Fruit fly (Drosophila melanogaster) whole organism, embryonic: ENCODE measurements around the gene Sf3b3.
A peak's percentile ranks its signal among the peaks of the same experiment; 100 is the strongest.

Source experiments
- ATbp ChIP-seq: fragments of 200-800 bp; sonication (Bioruptor generic); optimal IDR thresholded peaks from 2 replicates; lab custom pipeline; 2017; ENCODE audit warnings: missing biosample characterization, mild to moderate bottlenecking, missing genetic modification characterization, missing genetic modification reagents
- Ada2b ChIP-seq: fragments of 200-800 bp; sonication (Bioruptor generic); IDR thresholded peaks from 2 replicates; pipeline ENCODE4 v1.3.6; 2022; ENCODE audit warnings: missing biosample characterization, missing genetic modification characterization
- Awh ChIP-seq: fragments of 200-800 bp; sonication (Bioruptor generic); IDR thresholded peaks from 2 replicates; pipeline ENCODE4, ENCODE4 v1.3.6; 2022; ENCODE audit warnings: missing biosample characterization, missing genetic modification characterization
- CG11504 ChIP-seq: fragments of 200-800 bp; sonication (Bioruptor generic); optimal IDR thresholded peaks from 3 replicates; lab custom pipeline; 2019; ENCODE audit warnings: missing biosample characterization, mild to moderate bottlenecking, missing genetic modification characterization, moderate library complexity
- CG14441 ChIP-seq: fragments of 200-800 bp; sonication (Bioruptor generic); IDR thresholded peaks from 2 replicates; pipeline ENCODE4 v1.3.6; 2022; ENCODE audit warnings: missing biosample characterization, missing genetic modification characterization
- CG1603 ChIP-seq: fragments of 200-800 bp; sonication (Bioruptor generic); optimal IDR thresholded peaks from 2 replicates; lab custom pipeline; 2019; ENCODE audit warnings: missing biosample characterization, mild to moderate bottlenecking, missing genetic modification characterization, moderate library complexity
- CG17359 ChIP-seq: fragments of 200-800 bp; sonication (Bioruptor generic); optimal IDR thresholded peaks from 3 replicates; lab custom pipeline; 2018; ENCODE audit warnings: missing biosample characterization, mild to moderate bottlenecking, missing genetic modification characterization, moderate library complexity
- CG17568 ChIP-seq: fragments of 200-800 bp; sonication (Bioruptor generic); optimal IDR thresholded peaks from 2 replicates; lab custom pipeline; 2018; ENCODE audit warnings: missing biosample characterization, mild to moderate bottlenecking, missing genetic modification characterization, moderate library complexity
- CG17829 ChIP-seq: fragments of 200-800 bp; optimal IDR thresholded peaks from 2 replicates; lab custom pipeline; 2019; ENCODE audit warnings: missing biosample characterization, mild to moderate bottlenecking, missing genetic modification characterization, moderate library complexity
- CG30403 ChIP-seq: fragments of 200-800 bp; sonication (Bioruptor generic); optimal IDR thresholded peaks from 3 replicates; lab custom pipeline; 2016; ENCODE audit warnings: missing biosample characterization, missing genetic modification characterization
- CG33557 ChIP-seq: fragments of 200-800 bp; sonication (Bioruptor generic); optimal IDR thresholded peaks from 2 replicates; lab custom pipeline; 2019; ENCODE audit warnings: missing biosample characterization, mild to moderate bottlenecking, missing genetic modification characterization, moderate library complexity
- CG42726 ChIP-seq: fragments of 200-800 bp; sonication (Bioruptor generic); IDR thresholded peaks from 2 replicates; pipeline ENCODE4 v1.3.6; 2022; ENCODE audit warnings: missing biosample characterization, missing genetic modification characterization; ENCODE audit not compliant: partially characterized antibody
- CG4282 ChIP-seq: fragments of 200-800 bp; sonication (Bioruptor generic); optimal IDR thresholded peaks from 2 replicates; lab custom pipeline; 2016; ENCODE audit warnings: missing biosample characterization, missing genetic modification characterization
- CG4360 ChIP-seq: fragments of 200-800 bp; sonication (Bioruptor generic); IDR thresholded peaks from 2 replicates; pipeline ENCODE4 v1.3.6; 2022; ENCODE audit warnings: missing biosample characterization, missing genetic modification characterization
- CG6272 ChIP-seq: fragments of 200-800 bp; sonication (Bioruptor generic); IDR thresholded peaks from 2 replicates; pipeline ENCODE4 v1.3.6; 2022; ENCODE audit warnings: missing biosample characterization, missing genetic modification characterization
- CG6689 ChIP-seq: fragments of 200-800 bp; sonication (Bioruptor generic); IDR thresholded peaks from 2 replicates; pipeline ENCODE4 v1.3.6; 2022; ENCODE audit warnings: missing biosample characterization, missing genetic modification characterization
- CG8388 ChIP-seq: fragments of 200-800 bp; sonication (Bioruptor generic); optimal IDR thresholded peaks from 2 replicates; lab custom pipeline; 2019; ENCODE audit warnings: missing biosample characterization, mild to moderate bottlenecking, missing genetic modification characterization, moderate library complexity
- CG8478 ChIP-seq: fragments of >200 bp; optimal IDR thresholded peaks from 2 replicates; lab custom pipeline; 2018
- Drgx ChIP-seq: fragments of 200-800 bp; sonication (Bioruptor generic); IDR thresholded peaks from 2 replicates; pipeline ENCODE4 v1.3.6; 2022; ENCODE audit warnings: missing biosample characterization, missing genetic modification characterization
- ERR ChIP-seq: fragments of 200-800 bp; sonication (Bioruptor generic); optimal IDR thresholded peaks from 2 replicates; lab custom pipeline; 2016; ENCODE audit warnings: missing biosample characterization, missing genetic modification characterization
- Fer3 ChIP-seq: fragments of 200-800 bp; sonication (Bioruptor generic); optimal IDR thresholded peaks from 2 replicates; lab custom pipeline; 2018; ENCODE audit warnings: missing biosample characterization, mild to moderate bottlenecking, missing genetic modification characterization, moderate library complexity
- HLH4C ChIP-seq: fragments of 200-800 bp; sonication (Bioruptor generic); IDR thresholded peaks from 3 replicates; pipeline ENCODE4 v1.3.6; 2022; ENCODE audit warnings: missing biosample characterization, missing genetic modification characterization; ENCODE audit not compliant: partially characterized antibody
- Kr ChIP-seq: fragments of 200-800 bp; sonication (Bioruptor generic); optimal IDR thresholded peaks from 2 replicates; lab custom pipeline; 2017; ENCODE audit warnings: missing biosample characterization, mild to moderate bottlenecking, missing genetic modification characterization
- Med ChIP-seq: fragments of 200-800 bp; sonication (Bioruptor generic); peaks from one replicate; lab custom pipeline; 2016; ENCODE audit warnings: missing biosample characterization, missing genetic modification characterization, mild to moderate bottlenecking, inconsistent platforms, moderate library complexity
- Meics ChIP-seq: fragments of 200-800 bp; sonication (Bioruptor generic); optimal IDR thresholded peaks from 2 replicates; lab custom pipeline; 2017; ENCODE audit warnings: missing biosample characterization, mild to moderate bottlenecking, missing genetic modification characterization
- Oli ChIP-seq: fragments of 200-800 bp; sonication (Bioruptor generic); optimal IDR thresholded peaks from 2 replicates; lab custom pipeline; 2018; ENCODE audit warnings: missing biosample characterization, mild to moderate bottlenecking, missing genetic modification characterization, moderate library complexity
- Scr ChIP-seq: fragments of 200-800 bp; sonication (Bioruptor generic); IDR thresholded peaks from 2 replicates; pipeline ENCODE4 v1.3.6; 2022; ENCODE audit warnings: missing biosample characterization, missing genetic modification characterization; ENCODE audit not compliant: partially characterized antibody
- Sox102F ChIP-seq: fragments of 200-800 bp; sonication (Bioruptor generic); optimal IDR thresholded peaks from 2 replicates; lab custom pipeline; 2018; ENCODE audit warnings: missing biosample characterization, mild to moderate bottlenecking, missing genetic modification characterization, moderate library complexity
- Ssrp ChIP-seq: fragments of 200-800 bp; sonication (Bioruptor generic); optimal IDR thresholded peaks from 2 replicates; lab custom pipeline; 2018; ENCODE audit warnings: missing biosample characterization, mild to moderate bottlenecking, missing genetic modification characterization, moderate library complexity
- ac ChIP-seq: fragments of 200-800 bp; sonication (Bioruptor generic); optimal IDR thresholded peaks from 3 replicates; lab custom pipeline; 2017; ENCODE audit warnings: missing biosample characterization, mild to moderate bottlenecking, missing genetic modification characterization
- ara ChIP-seq: fragments of 200-800 bp; sonication (Bioruptor generic); IDR thresholded peaks from 2 replicates; pipeline ENCODE4 v1.3.6; 2022; ENCODE audit warnings: missing biosample characterization, missing genetic modification characterization
- bowl ChIP-seq: fragments of 200-800 bp; sonication (Bioruptor generic); IDR thresholded peaks from 2 replicates; pipeline ENCODE4 v1.3.6; 2022; ENCODE audit warnings: missing biosample characterization, missing genetic modification characterization
- bsh ChIP-seq, 2 experiments: fragments of 200-800 bp; sonication (Bioruptor generic); optimal IDR thresholded peaks; 2 replicates each; lab custom pipeline; 2017 to 2018; ENCODE audit warnings: mild to moderate bottlenecking in 2 of 2, missing biosample characterization in 2 of 2, missing genetic modification characterization in 2 of 2, moderate library complexity in 1 of 2
- cg ChIP-seq: fragments of 200-800 bp; sonication (Bioruptor generic); optimal IDR thresholded peaks from 3 replicates; lab custom pipeline; 2019; ENCODE audit warnings: missing biosample characterization, mild to moderate bottlenecking, missing genetic modification characterization, moderate library complexity
- disco-r ChIP-seq: fragments of 200-800 bp; sonication (Bioruptor generic); optimal IDR thresholded peaks from 2 replicates; lab custom pipeline; 2016; ENCODE audit warnings: missing biosample characterization, missing genetic modification characterization
- dmrt99B ChIP-seq: fragments of 200-800 bp; sonication (Bioruptor generic); optimal IDR thresholded peaks from 2 replicates; lab custom pipeline; 2018; ENCODE audit warnings: missing biosample characterization, mild to moderate bottlenecking, missing genetic modification characterization, moderate library complexity
- ewg ChIP-seq: fragments of 200-800 bp; sonication (Bioruptor generic); optimal IDR thresholded peaks from 3 replicates; lab custom pipeline; 2017; ENCODE audit warnings: mild to moderate bottlenecking, missing biosample characterization, missing genetic modification reagents, missing genetic modification characterization
- fd96Cb ChIP-seq: fragments of 200-800 bp; sonication (Bioruptor generic); optimal IDR thresholded peaks from 2 replicates; lab custom pipeline; 2018; ENCODE audit warnings: missing biosample characterization, mild to moderate bottlenecking, missing genetic modification characterization, moderate library complexity
- gem ChIP-seq: fragments of 200-800 bp; sonication (Bioruptor generic); optimal IDR thresholded peaks from 2 replicates; lab custom pipeline; 2019; ENCODE audit warnings: missing biosample characterization, mild to moderate bottlenecking, missing genetic modification characterization, moderate library complexity
- gsb-n ChIP-seq: fragments of 200-800 bp; sonication (Bioruptor generic); optimal IDR thresholded peaks from 3 replicates; lab custom pipeline; 2018; ENCODE audit warnings: missing biosample characterization, mild to moderate bottlenecking, missing genetic modification characterization
- nmo ChIP-seq: fragments of 200-800 bp; sonication (Bioruptor generic); optimal IDR thresholded peaks from 2 replicates; lab custom pipeline; 2018; ENCODE audit warnings: missing biosample characterization, mild to moderate bottlenecking, missing genetic modification characterization, moderate library complexity
- sens ChIP-seq: fragments of 200-800 bp; sonication (Bioruptor generic); peaks from one replicate; lab custom pipeline; 2016; ENCODE audit warnings: missing biosample characterization, missing genetic modification characterization
- tna ChIP-seq: fragments of 200-800 bp; sonication (Bioruptor generic); IDR thresholded peaks from 2 replicates; pipeline ENCODE4 v1.3.6; 2022; ENCODE audit warnings: missing biosample characterization, missing genetic modification characterization; ENCODE audit not compliant: partially characterized antibody
- ttk ChIP-seq: fragments of 200-800 bp; sonication (Bioruptor generic); IDR thresholded peaks from 2 replicates; pipeline ENCODE4 v2.1.2; 2022; ENCODE audit warnings: missing biosample characterization, missing genetic modification characterization
- vvl ChIP-seq: fragments of 200-800 bp; sonication (Bioruptor generic); IDR thresholded peaks from 2 replicates; pipeline ENCODE4 v1.3.6; 2022; ENCODE audit warnings: missing biosample characterization, missing genetic modification characterization

The Sf3b3 gene

DNA sequence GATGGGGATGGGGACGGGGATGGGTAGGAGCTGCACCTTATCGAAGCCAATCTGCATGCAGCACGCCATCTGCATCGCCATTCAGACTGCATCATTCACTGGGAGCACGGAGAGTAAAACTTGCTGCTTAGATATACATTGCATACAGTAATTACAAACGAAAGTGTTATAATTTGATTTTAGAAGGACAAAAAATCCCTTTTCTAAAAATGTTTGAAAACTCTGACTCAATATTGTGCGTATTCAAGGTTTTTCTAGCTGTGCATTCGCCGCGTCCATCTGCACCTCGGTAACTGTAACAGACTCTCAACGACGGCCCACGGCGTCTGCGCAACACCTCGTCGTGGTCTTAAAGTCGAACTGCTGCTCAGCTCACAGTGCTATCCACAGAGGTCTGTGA is 45.5 kb downstream of the Sf3b3 start:
- TF ChIP-seq CG8478 (lab: Kevin White, UChicago) = no peak
- peak; percentile 22 for TF ChIP-seq ewg (GFP tag; lab: Kevin White, UChicago)
- TF ChIP-seq Med (GFP tag; lab: Kevin White, UChicago) = peak; percentile 7
- TF ChIP-seq nmo (GFP tag; lab: Kevin White, UChicago) = peak; percentile 10
- TF ChIP-seq CG11504 = peak; percentile 6
- TF ChIP-seq Kr = no peak
- no peak for TF ChIP-seq disco-r (GFP tag; lab: Kevin White, UChicago)
- TF ChIP-seq tna (GFP tag; lab: Robert Waterston, UW) = no peak
- TF ChIP-seq gsb-n = peak; percentile 8
- 0 out of 2 replicates have a peak, but pooled peaks have one; percentile 10 for TF ChIP-seq CG4360
- peak; percentile 29 for TF ChIP-seq gem (tag; lab: Kevin White, UChicago)
- peak; percentile 16 for TF ChIP-seq CG17359
- TF ChIP-seq bsh (GFP tag; optimal IDR thresholded peaks at IDR 0.05; lab: Kevin White, UChicago) = peak; percentile 12 to 31
- no peak for TF ChIP-seq cg (GFP tag; lab: Kevin White, UChicago)
- no peak for TF ChIP-seq CG6272 (GFP tag; lab: Robert Waterston, UW)
- no peak for TF ChIP-seq bowl (GFP tag; lab: Robert Waterston, UW)
- peak; percentile 14 for TF ChIP-seq CG8388 (GFP tag; lab: Kevin White, UChicago)
- no peak for TF ChIP-seq ac (GFP tag; lab: Kevin White, UChicago)
- TF ChIP-seq HLH4C (GFP tag; lab: Robert Waterston, UW) = no peak
- no peak for TF ChIP-seq Meics
- 0 out of 2 replicates have a peak, but pooled peaks have one; percentile 20 for TF ChIP-seq CG6689 (GFP tag; lab: Robert Waterston, UW)
- 0 out of 2 replicates have a peak, but pooled peaks have one; percentile 20 for TF ChIP-seq Awh (GFP tag; lab: Robert Waterston, UW)
- TF ChIP-seq dmrt99B = peak; percentile 30
- TF ChIP-seq fd96Cb (tag; lab: Kevin White, UChicago) = peak; percentile 12
- TF ChIP-seq vvl (GFP tag; lab: Robert Waterston, UW) = peak; percentile 25; the same call in 1 of the 2 replicates
- TF ChIP-seq ERR (GFP tag; lab: Kevin White, UChicago) = no peak
- no peak for TF ChIP-seq CG17829 (tag; lab: Kevin White, UChicago)
- no peak for TF ChIP-seq Ada2b (GFP tag; lab: Robert Waterston, UW)
- no peak for TF ChIP-seq Fer3 (tag; lab: Kevin White, UChicago)
- no peak for TF ChIP-seq CG42726 (GFP tag; lab: Robert Waterston, UW)
- TF ChIP-seq Scr (GFP tag; lab: Robert Waterston, UW) = no peak
- TF ChIP-seq CG33557 = no peak
- peak; percentile 74 for TF ChIP-seq sens (GFP tag; lab: Kevin White, UChicago)
- TF ChIP-seq CG17568 (GFP tag; lab: Kevin White, UChicago) = no peak
- peak; percentile 93 for TF ChIP-seq Drgx (GFP tag; lab: Robert Waterston, UW)
- peak; percentile 31 for TF ChIP-seq Oli (tag; lab: Kevin White, UChicago)
- TF ChIP-seq CG14441 (GFP tag; lab: Robert Waterston, UW) = no peak
- no peak for TF ChIP-seq CG4282 (GFP tag; lab: Kevin White, UChicago)
- peak; percentile 50 for TF ChIP-seq Sox102F (GFP tag; lab: Kevin White, UChicago)
- peak; percentile 0 for TF ChIP-seq CG30403
- peak; percentile 6 for TF ChIP-seq Ssrp (tag; lab: Kevin White, UChicago)
- TF ChIP-seq ATbp = peak; percentile 43
- TF ChIP-seq ara (GFP tag; lab: Robert Waterston, UW) = no peak
- TF ChIP-seq CG1603 (tag; lab: Kevin White, UChicago) = peak; percentile 29
- TF ChIP-seq ttk = peak; percentile 48; the same call in 1 of the 2 replicates
- TF ChIP-seq, all 482 proteins: peak for 24
